Worm (Caenorhabditis elegans) whole organism, young adult: ENCODE measurements around the gene srh-181.

ENCODE experiments used
- B0019.2 ChIP-seq: fragments of 200-800 bp; sonication (Bioruptor generic); conservative IDR thresholded peaks from 2 replicates; pipeline ENCODE4 v1.3.6; 2022; ENCODE audit warnings: missing genetic modification reagents, missing genetic modification characterization, missing compliant biosample characterization
- D2030.7 ChIP-seq: fragments of 200-800 bp; sonication (Bioruptor generic); IDR thresholded peaks from 2 replicates; pipeline ENCODE4 v1.3.6; 2022; ENCODE audit warnings: missing genetic modification reagents, missing genetic modification characterization, missing compliant biosample characterization
- F23B12.7 ChIP-seq: sonication (generic microtip); optimal IDR thresholded peaks from 2 replicates; lab custom pipeline; 2017; ENCODE audit warnings: missing genetic modification characterization, mild to moderate bottlenecking, missing compliant biosample characterization, antibody characterized with exemption, moderate library complexity; ENCODE audit not compliant: insufficient read depth
- F49E8.2 ChIP-seq: sonication (generic microtip); optimal IDR thresholded peaks from 3 replicates; lab custom pipeline; 2017; ENCODE audit warnings: missing genetic modification characterization, mild to moderate bottlenecking, missing compliant biosample characterization, antibody characterized with exemption, moderate library complexity; ENCODE audit not compliant: insufficient read depth
- akir-1 ChIP-seq: fragments of 200-800 bp; sonication (Bioruptor generic); optimal IDR thresholded peaks from 2 replicates; lab custom pipeline; 2018; ENCODE audit warnings: mild to moderate bottlenecking, missing genetic modification characterization, moderate library complexity, missing compliant biosample characterization
- attf-5 ChIP-seq: fragments of 200-800 bp; sonication (Bioruptor generic); optimal IDR thresholded peaks from 2 replicates; lab custom pipeline; 2018; ENCODE audit warnings: mild to moderate bottlenecking, missing genetic modification characterization, missing compliant biosample characterization
- ceh-40 ChIP-seq: fragments of 200-800 bp; sonication (Bioruptor generic); IDR thresholded peaks from 2 replicates; pipeline ENCODE4 v1.3.6; 2022; ENCODE audit warnings: missing genetic modification characterization, missing compliant biosample characterization
- ceh-79 ChIP-seq: sonication (generic microtip); optimal IDR thresholded peaks from 2 replicates; lab custom pipeline; 2017; ENCODE audit warnings: mild to moderate bottlenecking, missing genetic modification characterization, missing compliant biosample characterization
- ceh-91 ChIP-seq: fragments of 200-800 bp; sonication (Bioruptor generic); IDR thresholded peaks from 2 replicates; pipeline ENCODE4 v1.3.6; 2022; ENCODE audit warnings: missing genetic modification reagents, missing genetic modification characterization, missing compliant biosample characterization
- die-1 ChIP-seq: sonication (generic microtip); optimal IDR thresholded peaks from 2 replicates; lab custom pipeline; 2016; ENCODE audit warnings: missing genotype, mild to moderate bottlenecking, missing genetic modification characterization, missing compliant biosample characterization
- dpff-1 ChIP-seq: sonication (generic microtip); optimal IDR thresholded peaks from 2 replicates; lab custom pipeline; 2017; ENCODE audit warnings: mild to moderate bottlenecking, missing genetic modification characterization, missing compliant biosample characterization
- efl-1 ChIP-seq: fragments of 150-350 bp; optimal IDR thresholded peaks from 2 replicates; lab custom pipeline; 2014; ENCODE audit warnings: missing biosample characterization, missing genetic modification reagents, missing genetic modification characterization
- egl-44 ChIP-seq: fragments of 200-800 bp; sonication (Bioruptor generic); IDR thresholded peaks from 2 replicates; pipeline ENCODE4 v1.3.6; 2022; ENCODE audit warnings: missing genetic modification reagents, missing genetic modification characterization, missing compliant biosample characterization
- ets-4 ChIP-seq: fragments of 200-800 bp; sonication (Bioruptor generic); optimal IDR thresholded peaks from 2 replicates; lab custom pipeline; 2018; ENCODE audit warnings: mild to moderate bottlenecking, missing genetic modification characterization, missing compliant biosample characterization
- gei-17 ChIP-seq: fragments of 200-800 bp; sonication (Bioruptor generic); optimal IDR thresholded peaks from 2 replicates; lab custom pipeline; 2018; ENCODE audit warnings: mild to moderate bottlenecking, missing genetic modification characterization, missing compliant biosample characterization
- hlh-12 ChIP-seq: sonication (generic microtip); optimal IDR thresholded peaks from 2 replicates; lab custom pipeline; 2016; ENCODE audit warnings: missing genetic modification characterization, missing compliant biosample characterization
- hsf-1 ChIP-seq: fragments of 200-800 bp; sonication (Bioruptor generic); IDR thresholded peaks from 2 replicates; pipeline ENCODE4 v1.3.6; 2022; ENCODE audit warnings: missing genetic modification reagents, missing genetic modification characterization, missing compliant biosample characterization
- let-607 ChIP-seq, 2 experiments: fragments of 200-800 bp in 1 of 2; sonication (Bioruptor generic) in 1 of 2; sonication (generic microtip) in 1 of 2; optimal IDR thresholded peaks; 2 replicates each; lab custom pipeline; 2016 to 2018; ENCODE audit warnings: mild to moderate bottlenecking in 2 of 2, missing compliant biosample characterization in 2 of 2, missing genetic modification characterization in 2 of 2, moderate library complexity in 2 of 2, missing genotype in 1 of 2
- lin-54 ChIP-seq: fragments of 200-800 bp; sonication (Bioruptor generic); optimal IDR thresholded peaks from 2 replicates; lab custom pipeline; 2018; ENCODE audit warnings: mild to moderate bottlenecking, missing genetic modification characterization, missing compliant biosample characterization
- madf-6 ChIP-seq: fragments of 200-800 bp; sonication (Bioruptor generic); IDR thresholded peaks from 2 replicates; pipeline ENCODE4 v1.3.6; 2022; ENCODE audit warnings: missing genetic modification reagents, missing genetic modification characterization, missing compliant biosample characterization
- mes-4 ChIP-seq: sonication (generic microtip); optimal IDR thresholded peaks from 2 replicates; lab custom pipeline; 2016; ENCODE audit warnings: missing genotype, missing genetic modification characterization, missing compliant biosample characterization
- nhr-120 ChIP-seq: fragments of 200-800 bp; sonication (Bioruptor generic); IDR thresholded peaks from 2 replicates; pipeline ENCODE4 v1.3.6; 2022; ENCODE audit warnings: missing genetic modification characterization, missing compliant biosample characterization
- nhr-27 ChIP-seq: fragments of 200-800 bp; sonication (Bioruptor generic); optimal IDR thresholded peaks from 2 replicates; lab custom pipeline; 2018; ENCODE audit warnings: mild to moderate bottlenecking, missing genetic modification characterization, moderate library complexity, missing compliant biosample characterization
- nhr-80 ChIP-seq: sonication (generic microtip); optimal IDR thresholded peaks from 2 replicates; lab custom pipeline; 2016; ENCODE audit warnings: missing genetic modification characterization, missing compliant biosample characterization
- pbrm-1 ChIP-seq: fragments of 200-800 bp; sonication (Bioruptor generic); IDR thresholded peaks from 2 replicates; pipeline ENCODE4 v1.3.6; 2022; ENCODE audit warnings: missing genetic modification reagents, missing genetic modification characterization, missing compliant biosample characterization
- rcor-1 ChIP-seq: fragments of 200-800 bp; sonication (Bioruptor generic); IDR thresholded peaks from 2 replicates; pipeline ENCODE4 v1.3.6; 2022; ENCODE audit warnings: missing genetic modification reagents, missing genetic modification characterization, missing compliant biosample characterization
- sdz-38 ChIP-seq: sonication (generic microtip); optimal IDR thresholded peaks from 2 replicates; lab custom pipeline; 2016; ENCODE audit warnings: missing genotype, missing genetic modification characterization, missing compliant biosample characterization
- snpc-1.1 ChIP-seq: sonication (generic microtip); optimal IDR thresholded peaks from 2 replicates; lab custom pipeline; 2017; ENCODE audit warnings: missing genetic modification characterization, mild to moderate bottlenecking, missing compliant biosample characterization, antibody characterized with exemption, moderate library complexity, missing genotype, missing genetic modification reagents; ENCODE audit not compliant: insufficient read depth
- snpc-1.3 ChIP-seq: sonication (generic microtip); optimal IDR thresholded peaks from 2 replicates; lab custom pipeline; 2017; ENCODE audit warnings: missing genetic modification characterization, mild to moderate bottlenecking, missing compliant biosample characterization, antibody characterized with exemption, moderate library complexity, missing genotype, missing genetic modification reagents; ENCODE audit not compliant: insufficient read depth
- snpc-3.4 ChIP-seq: sonication (generic microtip); optimal IDR thresholded peaks from 2 replicates; lab custom pipeline; 2017; ENCODE audit warnings: missing genetic modification characterization, mild to moderate bottlenecking, missing compliant biosample characterization, antibody characterized with exemption, moderate library complexity, missing genotype, missing genetic modification reagents
- snpc-4 ChIP-seq, 5 experiments: fragments of 150-350 bp in 1 of 5; sonication (generic microtip) in 4 of 5; optimal IDR thresholded peaks; 2 replicates each; lab custom pipeline; 2014 to 2018; ENCODE audit warnings: missing genetic modification characterization in 5 of 5, missing biosample characterization in 3 of 5, antibody characterized with exemption in 2 of 5, mild to moderate bottlenecking in 2 of 5, missing compliant biosample characterization in 2 of 5, missing genotype in 2 of 5, moderate library complexity in 2 of 5, missing genetic modification reagents in 1 of 5
- somi-1 ChIP-seq: fragments of 200-800 bp; sonication (Bioruptor generic); optimal IDR thresholded peaks from 2 replicates; lab custom pipeline; 2018; ENCODE audit warnings: mild to moderate bottlenecking, missing genetic modification characterization, missing compliant biosample characterization
- zfh-2 ChIP-seq: fragments of 200-800 bp; sonication (Bioruptor generic); conservative IDR thresholded peaks from 2 replicates; pipeline ENCODE4 v1.3.6; 2022; ENCODE audit warnings: missing genetic modification reagents, missing genetic modification characterization, missing compliant biosample characterization

srh-181 gene

ce11 chrV:18490284-18490832 is 16.0 kb downstream of the srh-181 start (continued):
- no peak for TF ChIP-seq hsf-1
- no peak for TF ChIP-seq sdz-38 (tag; lab: Kevin White, UChicago)
- TF ChIP-seq ceh-40 (GFP tag; lab: Robert Waterston, UW) = no peak
- TF ChIP-seq rcor-1 (GFP tag; lab: Robert Waterston, UW) = no peak
- peak; percentile 4 for TF ChIP-seq attf-5 (GFP tag; lab: Kevin White, UChicago)
- no peak for TF ChIP-seq D2030.7 (GFP tag; lab: Robert Waterston, UW)

- TF ChIP-seq akir-1 (GFP tag; lab: Kevin White, UChicago) (no peak), nhr-120 (GFP tag; lab: Robert Waterston, UW) (no peak), madf-6 (GFP tag; lab: Robert Waterston, UW) (no peak), F23B12.7 (no peak), egl-44 (GFP tag; lab: Robert Waterston, UW) (no peak), ets-4 (no peak), mes-4 (tag; lab: Kevin White, UChicago) (no peak), hlh-12 (tag; lab: Kevin White, UChicago) (no peak)
Observed at ce11 chrV:18491961-18492360, 17.6 kb downstream of the srh-181 start, which contains the start of gene slo-1. TSS of gene slo-1 (plus strand) at chrV:18492261.

DNA sequence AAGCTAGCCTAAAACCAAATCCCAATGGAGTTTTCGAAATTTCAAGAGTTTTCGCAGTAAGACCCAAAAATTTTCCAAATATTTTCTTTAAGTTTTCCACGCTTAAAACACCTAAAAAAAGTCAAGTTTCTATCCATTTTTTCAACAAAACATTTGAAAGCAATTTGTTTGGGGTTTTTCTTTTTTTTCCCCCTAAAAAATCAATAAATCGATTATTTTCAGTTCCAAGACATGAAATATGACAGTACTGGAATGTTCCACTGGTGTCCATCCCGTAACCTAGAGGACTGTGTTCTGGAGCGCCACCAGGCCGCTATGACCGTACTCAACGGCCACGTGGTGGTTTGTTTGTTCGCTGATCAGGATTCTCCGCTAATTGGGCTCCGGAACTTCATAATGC is 30.3 kb downstream of the srh-181 start:
- TF ChIP-seq nhr-120 (GFP tag; lab: Robert Waterston, UW) (no peak), nhr-27 (tag; lab: Kevin White, UChicago) (no peak), let-607 (tag; optimal IDR thresholded peaks at IDR 0.05; lab: Kevin White, UChicago) (no peak), snpc-1.3 (tag; lab: Kevin White, UChicago) (no peak), ceh-40 (GFP tag; lab: Robert Waterston, UW) (no peak)

ce11 chrV:18506772-18507171 is 32.4 kb downstream of the srh-181 start:
- TF ChIP-seq zfh-2 = peak; percentile 54
- TF ChIP-seq pbrm-1 (GFP tag; lab: Robert Waterston, UW) = no peak
- TF ChIP-seq, all 124 proteins: peak for 1

ce11 chrV:18508564-18508963 is 34.2 kb downstream of the srh-181 start, which contains the start of gene Y51A2D.1:
TSS of gene Y51A2D.1 (plus strand) at chrV:18508864.
- no peak for TF ChIP-seq snpc-3.4 (tag; lab: Kevin White, UChicago)
- no peak for TF ChIP-seq dpff-1 (tag; lab: Kevin White, UChicago)
- no peak for TF ChIP-seq lin-54
- no peak for TF ChIP-seq F49E8.2
- no peak for TF ChIP-seq gei-17

- no peak for TF ChIP-seq snpc-4 (GFP tag; optimal IDR thresholded peaks at IDR 0.05; lab: Kevin White, UChicago)
- no peak for TF ChIP-seq snpc-4 (tag; optimal IDR thresholded peaks at IDR 0.05; lab: Kevin White, UChicago)
- no peak for TF ChIP-seq egl-44 (GFP tag; lab: Robert Waterston, UW)
- no peak for TF ChIP-seq hsf-1
- no peak for TF ChIP-seq ceh-40 (GFP tag; lab: Robert Waterston, UW)
- TF ChIP-seq snpc-1.1 (tag; lab: Kevin White, UChicago) = no peak
- TF ChIP-seq efl-1 (GFP tag; lab: Kevin White, UChicago) = no peak
- no peak for TF ChIP-seq die-1
- no peak for TF ChIP-seq somi-1 (GFP tag; lab: Kevin White, UChicago)
- no peak for TF ChIP-seq ceh-91 (GFP tag; lab: Robert Waterston, UW)
- no peak for TF ChIP-seq B0019.2
- no peak for TF ChIP-seq nhr-80
- no peak for TF ChIP-seq ceh-79 (tag; lab: Kevin White, UChicago)
Observed at ce11 chrV:18511847-18512246, 37.5 kb downstream of the srh-181 start.
